Fruit fly (Drosophila melanogaster) whole organism, embryonic: ENCODE results near the gene eIF2Balpha.

Experiments
- Bteb2 ChIP-seq: fragments of 200-800 bp; sonication (Bioruptor generic); optimal IDR thresholded peaks from 2 replicates; lab custom pipeline; 2016; ENCODE audit warnings: missing biosample characterization, missing genetic modification characterization
- C15 ChIP-seq: fragments of 200-800 bp; sonication (Bioruptor generic); IDR thresholded peaks from 3 replicates; pipeline ENCODE4 v1.3.6; 2022; ENCODE audit warnings: missing biosample characterization, missing genetic modification characterization
- CG10565 ChIP-seq: fragments of 200-800 bp; sonication (Bioruptor generic); optimal IDR thresholded peaks from 3 replicates; lab custom pipeline; 2016; ENCODE audit warnings: missing biosample characterization, mild to moderate bottlenecking, missing genetic modification characterization
- CG11398 ChIP-seq: fragments of 200-800 bp; sonication (Bioruptor generic); optimal IDR thresholded peaks from 2 replicates; lab custom pipeline; 2016; ENCODE audit warnings: missing biosample characterization, missing genetic modification characterization
- CG11504 ChIP-seq: fragments of 200-800 bp; sonication (Bioruptor generic); optimal IDR thresholded peaks from 3 replicates; lab custom pipeline; 2019; ENCODE audit warnings: missing biosample characterization, mild to moderate bottlenecking, missing genetic modification characterization, moderate library complexity
- CG11560 ChIP-seq: fragments of 200-800 bp; sonication (Bioruptor generic); IDR thresholded peaks from 3 replicates; pipeline ENCODE4 v1.3.6; 2022; ENCODE audit warnings: missing biosample characterization, missing genetic modification characterization
- CG12104 ChIP-seq: fragments of 200-800 bp; sonication (Bioruptor generic); optimal IDR thresholded peaks from 3 replicates; lab custom pipeline; 2016; ENCODE audit warnings: missing biosample characterization, missing genetic modification characterization
- CG12744 ChIP-seq: fragments of 200-800 bp; sonication (Bioruptor generic); optimal IDR thresholded peaks from 2 replicates; lab custom pipeline; 2016; ENCODE audit warnings: missing biosample characterization, missing genetic modification characterization
- CG14014 ChIP-seq: fragments of 200-800 bp; sonication (Bioruptor generic); IDR thresholded peaks from 2 replicates; pipeline ENCODE4 v1.3.6; 2022; ENCODE audit warnings: missing biosample characterization, missing genetic modification characterization
- CG14441 ChIP-seq: fragments of 200-800 bp; sonication (Bioruptor generic); IDR thresholded peaks from 2 replicates; pipeline ENCODE4 v1.3.6; 2022; ENCODE audit warnings: missing biosample characterization, missing genetic modification characterization
- CG15479 ChIP-seq: fragments of 200-800 bp; sonication (Bioruptor generic); optimal IDR thresholded peaks from 3 replicates; lab custom pipeline; 2019; ENCODE audit warnings: missing biosample characterization, mild to moderate bottlenecking, missing genetic modification characterization, moderate library complexity
- CG15514 ChIP-seq: fragments of 200-800 bp; sonication (Bioruptor generic); optimal IDR thresholded peaks from 3 replicates; lab custom pipeline; 2017; ENCODE audit warnings: missing biosample characterization, missing genetic modification characterization, mild to moderate bottlenecking, moderate library complexity, missing genetic modification reagents
- CG1603 ChIP-seq: fragments of 200-800 bp; sonication (Bioruptor generic); optimal IDR thresholded peaks from 2 replicates; lab custom pipeline; 2019; ENCODE audit warnings: missing biosample characterization, mild to moderate bottlenecking, missing genetic modification characterization, moderate library complexity
- CG18011 ChIP-seq: fragments of 200-800 bp; sonication (Bioruptor generic); optimal IDR thresholded peaks from 2 replicates; lab custom pipeline; 2017; ENCODE audit warnings: missing biosample characterization, missing genetic modification characterization, mild to moderate bottlenecking, moderate library complexity, missing genotype
- CG18262 ChIP-seq: fragments of 200-800 bp; optimal IDR thresholded peaks from 3 replicates; lab custom pipeline; 2019; ENCODE audit warnings: missing biosample characterization, mild to moderate bottlenecking, missing genetic modification characterization, moderate library complexity
- CG18764 ChIP-seq: fragments of 200-800 bp; sonication (Bioruptor generic); optimal IDR thresholded peaks from 3 replicates; lab custom pipeline; 2016; ENCODE audit warnings: missing biosample characterization, missing genetic modification characterization
- CG2116 ChIP-seq: fragments of 200-800 bp; sonication (Bioruptor generic); optimal IDR thresholded peaks from 3 replicates; lab custom pipeline; 2018; ENCODE audit warnings: missing biosample characterization, mild to moderate bottlenecking, missing genetic modification characterization
- CG31365 ChIP-seq: fragments of 200-800 bp; sonication (Bioruptor generic); optimal IDR thresholded peaks from 2 replicates; lab custom pipeline; 2018; ENCODE audit warnings: missing biosample characterization, mild to moderate bottlenecking, missing genetic modification characterization
- CG31388 ChIP-seq: fragments of 200-800 bp; sonication (Bioruptor generic); optimal IDR thresholded peaks from 2 replicates; lab custom pipeline; 2016; ENCODE audit warnings: missing biosample characterization, missing genetic modification characterization
- CG33557 ChIP-seq: fragments of 200-800 bp; sonication (Bioruptor generic); optimal IDR thresholded peaks from 2 replicates; lab custom pipeline; 2019; ENCODE audit warnings: missing biosample characterization, mild to moderate bottlenecking, missing genetic modification characterization, moderate library complexity
- CG6175 ChIP-seq: fragments of 200-800 bp; sonication (Bioruptor generic); IDR thresholded peaks from 3 replicates; pipeline ENCODE4 v1.3.6; 2022; ENCODE audit warnings: missing biosample characterization, missing genetic modification characterization
- CG6791 ChIP-seq: fragments of 200-800 bp; sonication (Bioruptor generic); IDR thresholded peaks from 3 replicates; pipeline ENCODE4 v1.3.6; 2022; ENCODE audit warnings: missing biosample characterization, missing genetic modification characterization; ENCODE audit not compliant: partially characterized antibody
- CG7372 ChIP-seq: fragments of 200-800 bp; sonication (Bioruptor generic); IDR thresholded peaks from 2 replicates; pipeline ENCODE4 v1.3.6; 2022; ENCODE audit warnings: missing biosample characterization, missing genetic modification characterization
- CG8089 ChIP-seq: fragments of 200-800 bp; sonication (Bioruptor generic); optimal IDR thresholded peaks from 3 replicates; lab custom pipeline; 2016; ENCODE audit warnings: missing biosample characterization, missing genetic modification characterization
- CG8290 ChIP-seq, 3 experiments: fragments of 200-800 bp; sonication (Bioruptor generic); optimal IDR thresholded peaks; 2 replicates each; lab custom pipeline; 2016 to 2019; ENCODE audit warnings: missing biosample characterization in 3 of 3, missing genetic modification characterization in 3 of 3, mild to moderate bottlenecking in 2 of 3, moderate library complexity in 1 of 3
- CoRest ChIP-seq: fragments of 200-800 bp; sonication (Bioruptor generic); optimal IDR thresholded peaks from 3 replicates; lab custom pipeline; 2018; ENCODE audit warnings: missing biosample characterization, mild to moderate bottlenecking, missing genetic modification characterization, moderate library complexity
- Gsc ChIP-seq: fragments of 200-800 bp; sonication (Bioruptor generic); IDR thresholded peaks from 2 replicates; pipeline ENCODE4 v1.3.6; 2022; ENCODE audit warnings: missing biosample characterization, missing genetic modification characterization
- HLH3B ChIP-seq: fragments of 200-800 bp; sonication (Bioruptor generic); IDR thresholded peaks from 2 replicates; pipeline ENCODE4 v1.3.6; 2022; ENCODE audit warnings: missing biosample characterization, missing genetic modification characterization
- Med ChIP-seq: fragments of 200-800 bp; sonication (Bioruptor generic); peaks from one replicate; lab custom pipeline; 2016; ENCODE audit warnings: missing biosample characterization, missing genetic modification characterization, mild to moderate bottlenecking, inconsistent platforms, moderate library complexity
- Optix ChIP-seq: fragments of 200-800 bp; sonication (Bioruptor generic); IDR thresholded peaks from 3 replicates; pipeline ENCODE4 v1.3.6; 2022; ENCODE audit warnings: missing biosample characterization, missing genetic modification characterization
- Sox100B ChIP-seq: fragments of 200-800 bp; sonication (Bioruptor generic); optimal IDR thresholded peaks from 3 replicates; lab custom pipeline; 2018; ENCODE audit warnings: missing biosample characterization, mild to moderate bottlenecking, missing genetic modification characterization
- Xbp1 ChIP-seq: fragments of 200-800 bp; sonication (Bioruptor generic); optimal IDR thresholded peaks from 3 replicates; lab custom pipeline; 2016; ENCODE audit warnings: missing biosample characterization, mild to moderate bottlenecking, missing genetic modification characterization
- ase ChIP-seq: fragments of 200-800 bp; sonication (Bioruptor generic); IDR thresholded peaks from 3 replicates; pipeline ENCODE4 v1.3.6; 2022; ENCODE audit warnings: missing biosample characterization, missing genetic modification characterization
- bsh ChIP-seq, 2 experiments: fragments of 200-800 bp; sonication (Bioruptor generic); optimal IDR thresholded peaks; 2 replicates each; lab custom pipeline; 2017 to 2018; ENCODE audit warnings: mild to moderate bottlenecking in 2 of 2, missing biosample characterization in 2 of 2, missing genetic modification characterization in 2 of 2, moderate library complexity in 1 of 2
- chn ChIP-seq: fragments of 200-800 bp; sonication (Bioruptor generic); optimal IDR thresholded peaks from 2 replicates; lab custom pipeline; 2016; ENCODE audit warnings: missing biosample characterization, missing genetic modification characterization
- da ChIP-seq: fragments of 200-800 bp; sonication (Bioruptor generic); optimal IDR thresholded peaks from 2 replicates; lab custom pipeline; 2016; ENCODE audit warnings: missing biosample characterization, missing genetic modification characterization
- dysf ChIP-seq: fragments of 200-800 bp; sonication (Bioruptor generic); IDR thresholded peaks from 3 replicates; pipeline ENCODE4 v1.3.6; 2022; ENCODE audit warnings: missing biosample characterization, missing genetic modification characterization
- ewg ChIP-seq: fragments of 200-800 bp; sonication (Bioruptor generic); optimal IDR thresholded peaks from 3 replicates; lab custom pipeline; 2017; ENCODE audit warnings: mild to moderate bottlenecking, missing biosample characterization, missing genetic modification reagents, missing genetic modification characterization
- gcm2 ChIP-seq: fragments of 200-800 bp; sonication (Bioruptor generic); optimal IDR thresholded peaks from 2 replicates; lab custom pipeline; 2016; ENCODE audit warnings: missing biosample characterization, missing genetic modification characterization
- grau ChIP-seq: fragments of 200-800 bp; optimal IDR thresholded peaks from 3 replicates; lab custom pipeline; 2019; ENCODE audit warnings: missing biosample characterization, mild to moderate bottlenecking, missing genetic modification characterization, moderate library complexity
- jing ChIP-seq: fragments of 200-800 bp; sonication (Bioruptor generic); optimal IDR thresholded peaks from 2 replicates; lab custom pipeline; 2018; ENCODE audit warnings: missing biosample characterization, mild to moderate bottlenecking, missing genetic modification characterization
- lov ChIP-seq, 2 experiments: fragments of 200-800 bp in 1 of 2; fragments of >200 bp in 1 of 2; sonication (Bioruptor generic) in 1 of 2; IDR thresholded peaks in 1 of 2; optimal IDR thresholded peaks in 1 of 2; 2 replicates in 1 of 2; 3 replicates in 1 of 2; pipeline versions ENCODE4 v1.3.6 to Lab custom; 2017 to 2022; ENCODE audit warnings: missing biosample characterization in 1 of 2, missing genetic modification characterization in 1 of 2
- pan ChIP-seq, 4 experiments: fragments of >200 bp in 3 of 4; fragments of 200-800 bp in 1 of 4; sonication (Bioruptor generic) in 1 of 4; optimal IDR thresholded peaks in 3 of 4; IDR thresholded peaks in 1 of 4; 2 replicates each; pipeline versions ENCODE4 v1.3.6 to Lab custom; 2017 to 2022; ENCODE audit warnings: missing biosample characterization in 2 of 4, missing genetic modification characterization in 2 of 4, mixed read lengths in 1 of 4
- pnt ChIP-seq: fragments of 200-800 bp; sonication (Bioruptor generic); optimal IDR thresholded peaks from 3 replicates; lab custom pipeline; 2016; ENCODE audit warnings: missing biosample characterization, missing genetic modification characterization
- scrt ChIP-seq: fragments of 200-800 bp; sonication (Bioruptor generic); optimal IDR thresholded peaks from 2 replicates; lab custom pipeline; 2018; ENCODE audit warnings: missing biosample characterization, mild to moderate bottlenecking, missing genetic modification characterization, moderate library complexity
- sisA ChIP-seq: fragments of 200-800 bp; sonication (Bioruptor generic); IDR thresholded peaks from 2 replicates; pipeline ENCODE4 v1.3.6; 2022; ENCODE audit warnings: missing biosample characterization, missing genetic modification characterization
- sna ChIP-seq: fragments of 200-800 bp; sonication (Bioruptor generic); IDR thresholded peaks from 2 replicates; pipeline ENCODE4 v1.3.6; 2022; ENCODE audit warnings: missing biosample characterization, missing genetic modification characterization; ENCODE audit not compliant: partially characterized antibody
- tna ChIP-seq: fragments of 200-800 bp; sonication (Bioruptor generic); IDR thresholded peaks from 2 replicates; pipeline ENCODE4 v1.3.6; 2022; ENCODE audit warnings: missing biosample characterization, missing genetic modification characterization; ENCODE audit not compliant: partially characterized antibody
- zen2 ChIP-seq: fragments of 200-800 bp; sonication (Bioruptor generic); IDR thresholded peaks from 3 replicates; pipeline ENCODE4 v1.3.6; 2022; ENCODE audit warnings: missing biosample characterization, missing genetic modification characterization; ENCODE audit not compliant: partially characterized antibody

eIF2Balpha gene

DNA sequence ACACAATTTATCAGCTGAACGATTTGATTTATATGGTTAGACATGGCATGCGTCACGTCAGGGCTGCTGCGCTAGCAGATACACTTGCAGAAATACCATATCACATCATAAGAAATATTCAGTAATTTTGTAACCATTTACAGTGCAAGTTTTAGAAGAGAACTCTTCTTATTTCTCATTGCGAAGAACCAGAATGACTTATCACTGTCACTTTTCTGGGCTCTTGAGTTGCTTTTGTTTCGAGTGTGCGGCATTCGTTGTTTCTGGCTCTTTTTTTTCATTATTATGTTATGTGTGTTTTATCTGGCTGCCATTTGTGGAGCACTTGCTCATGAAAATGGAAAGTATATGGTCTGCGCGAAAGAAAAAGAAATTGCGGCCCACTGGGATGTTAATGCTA, 46.3 kb upstream of the eIF2Balpha start (continued):
- TF ChIP-seq CG12104 (GFP tag; lab: Kevin White, UChicago) (no peak), CG10565 (GFP tag; lab: Kevin White, UChicago) (no peak), ase (GFP tag; lab: Robert Waterston, UW) (no peak), Bteb2 (no peak), CG14441 (GFP tag; lab: Robert Waterston, UW) (0 out of 2 replicates have a peak, but pooled peaks have one; percentile 38), dysf (GFP tag; lab: Robert Waterston, UW) (peak; percentile 60), HLH3B (GFP tag; lab: Robert Waterston, UW) (peak; percentile 32; the same call in 1 of the 2 replicates), CG18764 (no peak), sna (no peak), CG11398 (GFP tag; lab: Kevin White, UChicago) (no peak), C15 (GFP tag; lab: Robert Waterston, UW) (no peak), pnt (no peak), CG11560 (no peak), CG6791 (no peak), pan (optimal IDR thresholded peaks at IDR 0.05; lab: Kevin White, UChicago) (no peak), pan (GFP tag; optimal IDR thresholded peaks at IDR 0.05 in 1 of 2, IDR thresholded peaks at IDR 0.05 in 1 of 2) (peak in 1 of 2 experiments; percentile 20), Med (GFP tag; lab: Kevin White, UChicago) (peak; percentile 64), ewg (GFP tag; lab: Kevin White, UChicago) (no peak), jing (GFP tag; lab: Kevin White, UChicago) (no peak), lov (optimal IDR thresholded peaks at IDR 0.05; lab: Kevin White, UChicago) (no peak), lov (GFP tag; IDR thresholded peaks at IDR 0.05; lab: Robert Waterston, UW) (0 out of 3 replicates have a peak, but pooled peaks have one; percentile 43), bsh (GFP tag; optimal IDR thresholded peaks at IDR 0.05; lab: Kevin White, UChicago) (peak in 1 of 2 experiments; percentile 34), CG8290 (GFP tag; optimal IDR thresholded peaks at IDR 0.05; lab: Kevin White, UChicago) (no peak), CG8290 (tag; optimal IDR thresholded peaks at IDR 0.05; lab: Kevin White, UChicago) (no peak), CG8089 (GFP tag; lab: Kevin White, UChicago) (no peak), CG6175 (GFP tag; lab: Robert Waterston, UW) (no peak), CG18011 (GFP tag; lab: Kevin White, UChicago) (no peak), scrt (no peak), CG7372 (GFP tag; lab: Robert Waterston, UW) (no peak), CG14014 (no peak), tna (GFP tag; lab: Robert Waterston, UW) (no peak), Xbp1 (peak; percentile 16), gcm2 (GFP tag; lab: Kevin White, UChicago) (no peak), grau (tag; lab: Kevin White, UChicago) (no peak), Sox100B (GFP tag; lab: Kevin White, UChicago) (no peak), CG18262 (tag; lab: Kevin White, UChicago) (no peak), CG1603 (tag; lab: Kevin White, UChicago) (peak; percentile 0), CG11504 (tag; lab: Kevin White, UChicago) (no peak), sisA (GFP tag; lab: Robert Waterston, UW) (peak; percentile 44), zen2 (no peak), CG33557 (GFP tag; lab: Kevin White, UChicago) (no peak), CG15514 (GFP tag; lab: Kevin White, UChicago) (no peak), CG31365 (tag; lab: Kevin White, UChicago) (no peak), Gsc (GFP tag; lab: Robert Waterston, UW) (no peak), CG12744 (no peak), CoRest (no peak), CG2116 (GFP tag; lab: Kevin White, UChicago) (no peak), CG15479 (GFP tag; lab: Kevin White, UChicago) (no peak), da (GFP tag; lab: Kevin White, UChicago) (no peak), Optix (GFP tag; lab: Robert Waterston, UW) (no peak), chn (GFP tag; lab: Kevin White, UChicago) (no peak), CG31388 (GFP tag; lab: Kevin White, UChicago) (no peak)
